Worm (Caenorhabditis elegans): ENCODE data around the gene cct-6.

Gene cct-6

DNA sequence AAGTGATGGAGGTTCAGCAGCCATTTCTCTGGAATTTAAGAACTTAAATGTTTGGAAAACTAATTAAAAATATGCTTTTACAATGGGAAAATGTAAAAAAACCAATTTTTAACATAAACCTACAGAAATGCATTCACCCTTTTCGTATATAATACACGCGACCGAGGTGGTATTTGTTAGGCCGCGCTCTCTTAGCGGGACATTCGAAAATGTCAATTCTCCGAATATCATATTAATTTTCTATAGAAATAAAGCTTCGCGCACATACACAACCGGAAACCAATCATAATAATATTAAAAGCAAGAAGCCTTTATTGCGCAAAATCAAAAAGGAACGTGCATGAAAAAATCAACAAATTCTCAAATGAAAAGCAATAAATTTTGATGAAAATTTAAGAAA, 2.2 kb downstream of the cct-6 start, which contains the start of gene ddx-23 (continued):
- TF ChIP-seq daf-19 (GFP tag; conservative IDR thresholded peaks at IDR 0.05) (0 out of 2 replicates have a peak, but pooled peaks have one; percentile 13), egl-27 (tag; optimal IDR thresholded peaks at IDR 0.05) (no peak), hif-1 (tag; optimal IDR thresholded peaks at IDR 0.05) (no peak), nhr-102 (tag; optimal IDR thresholded peaks at IDR 0.05) (peak; percentile 36), sdz-12 (GFP tag; optimal IDR thresholded peaks at IDR 0.05) (no peak), ces-1 (GFP tag; optimal IDR thresholded peaks at IDR 0.05) (no peak)

DNA sequence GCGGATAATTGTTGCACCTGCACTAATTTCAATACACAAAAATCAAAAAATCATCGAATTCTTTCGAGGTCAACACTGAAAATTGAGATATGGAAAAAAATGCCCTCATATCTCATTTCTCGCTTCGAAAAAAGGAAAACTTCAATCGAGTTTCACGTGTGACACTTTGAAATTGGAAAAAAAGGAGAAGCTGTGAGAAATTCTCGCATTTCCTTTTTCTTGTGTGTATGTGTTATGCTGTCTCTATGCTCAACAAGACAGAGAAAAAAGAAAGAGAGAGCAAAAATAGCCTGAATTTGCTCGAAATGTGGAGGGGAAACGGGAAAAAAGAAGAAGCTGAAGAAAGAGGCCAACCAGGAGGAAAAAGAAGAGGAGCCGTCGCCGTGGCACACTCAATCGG, 9.1 kb downstream of the cct-6 start:
- TF ChIP-seq ztf-7 (tag; optimal IDR thresholded peaks at IDR 0.05) (no peak), snpc-1.2 (GFP tag; IDR thresholded peaks at IDR 0.05) (no peak), dpl-1 (GFP tag; optimal IDR thresholded peaks at IDR 0.05) (no peak), hlh-11 (tag; optimal IDR thresholded peaks at IDR 0.05) (no peak), D1046.2 (GFP tag; IDR thresholded peaks at IDR 0.05) (no peak), snpc-4 (tag; optimal IDR thresholded peaks at IDR 0.05) (no peak), hlh-30 (tag; optimal IDR thresholded peaks at IDR 0.05; ENCODE audit: insufficient read depth) (peak; percentile 4), lir-3 (tag; optimal IDR thresholded peaks at IDR 0.05) (no peak), madf-9 (GFP tag; conservative IDR thresholded peaks at IDR 0.05) (no peak), ceh-28 (tag; optimal IDR thresholded peaks at IDR 0.05) (no peak), ceh-82 (tag; optimal IDR thresholded peaks at IDR 0.05) (no peak), skn-1 (tag; optimal IDR thresholded peaks at IDR 0.05) (no peak), egl-43 (GFP tag; IDR thresholded peaks at IDR 0.05) (no peak), ztf-11 (tag; optimal IDR thresholded peaks at IDR 0.05) (no peak), set-16 (GFP tag; IDR thresholded peaks at IDR 0.05) (peak; percentile 10; the same call in 1 of the 2 replicates), lin-29 (GFP tag; IDR thresholded peaks at IDR 0.05) (no peak), ZK337.2 (GFP tag; IDR thresholded peaks at IDR 0.05) (no peak), mdl-1 (tag; optimal IDR thresholded peaks at IDR 0.05) (peak in 1 of 2 experiments; percentile 20), Y75B8A.6 (GFP tag; IDR thresholded peaks at IDR 0.05) (no peak), fkh-10 (GFP tag; optimal IDR thresholded peaks at IDR 0.05) (peak; percentile 63), spr-3 (GFP tag; optimal IDR thresholded peaks at IDR 0.05) (no peak), daf-19 (GFP tag; conservative IDR thresholded peaks at IDR 0.05) (no peak), T20F7.1 (GFP tag; optimal IDR thresholded peaks at IDR 0.05) (no peak), daf-8 (GFP tag; IDR thresholded peaks at IDR 0.05) (no peak), daf-16 (GFP tag; optimal IDR thresholded peaks at IDR 0.05) (no peak), daf-16 (tag; optimal IDR thresholded peaks at IDR 0.05) (no peak), R02D3.7 (tag; optimal IDR thresholded peaks at IDR 0.05) (no peak), ceh-44 (GFP tag; IDR thresholded peaks at IDR 0.05) (no peak), lsy-2 (tag; optimal IDR thresholded peaks at IDR 0.05) (peak in 1 of 2 experiments; percentile 21), mxl-2 (GFP tag; conservative IDR thresholded peaks at IDR 0.05) (no peak), aha-1 (tag) (peak; percentile 7)

DNA sequence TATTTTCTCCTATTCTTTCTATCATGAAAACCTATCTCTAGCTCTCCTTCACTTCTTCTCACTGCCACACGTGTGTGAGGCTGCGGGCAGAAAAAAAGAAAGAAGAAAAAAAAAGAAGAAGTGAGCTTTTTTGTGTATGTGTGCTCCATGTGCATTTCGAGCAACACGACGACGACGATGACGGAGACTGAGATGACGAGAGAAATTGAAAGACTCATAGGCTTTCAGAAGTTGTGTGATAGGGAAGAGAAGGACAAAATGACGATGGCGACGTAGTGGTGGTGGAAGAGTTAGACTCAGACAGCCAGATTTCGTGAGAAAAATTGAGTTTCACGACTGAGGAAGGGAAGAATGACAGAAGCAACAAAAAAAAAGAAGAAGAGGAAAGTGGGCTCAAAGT, 10.0 kb downstream of the cct-6 start:
- TF ChIP-seq hif-1 (tag; optimal IDR thresholded peaks at IDR 0.05), result peak in 1 of 2 experiments; percentile 45
- peak; percentile 27 for TF ChIP-seq dpl-1 (GFP tag; optimal IDR thresholded peaks at IDR 0.05)
- TF ChIP-seq lsy-2 (tag; optimal IDR thresholded peaks at IDR 0.05), result peak; percentile 22 to 70
- no peak for TF ChIP-seq madf-5 (GFP tag; IDR thresholded peaks at IDR 0.05)
- peak; percentile 69 for TF ChIP-seq hlh-30 (tag; optimal IDR thresholded peaks at IDR 0.05; ENCODE audit: insufficient read depth)
- peak; percentile 74 for TF ChIP-seq ctbp-1 (GFP tag; IDR thresholded peaks at IDR 0.05)
- TF ChIP-seq nhr-111 (GFP tag; optimal IDR thresholded peaks at IDR 0.05), result no peak
- TF ChIP-seq sdz-12 (GFP tag; optimal IDR thresholded peaks at IDR 0.05), result no peak
- TF ChIP-seq F37D6.2 (tag; optimal IDR thresholded peaks at IDR 0.05), result peak; percentile 65
- TF ChIP-seq mep-1 (tag; optimal IDR thresholded peaks at IDR 0.05), result peak; percentile 70
- TF ChIP-seq hmg-1.1 (GFP tag; IDR thresholded peaks at IDR 0.05), result peak; percentile 76
- TF ChIP-seq nhr-11 (tag; optimal IDR thresholded peaks at IDR 0.05), result peak; percentile 5
- peak; percentile 86 for TF ChIP-seq rbr-2 (tag; optimal IDR thresholded peaks at IDR 0.05)
- TF ChIP-seq aha-1 (tag), result peak; percentile 88
- TF ChIP-seq Y5F2A.4 (GFP tag; optimal IDR thresholded peaks at IDR 0.05), result no peak
- TF ChIP-seq mdl-1 (tag; optimal IDR thresholded peaks at IDR 0.05), result peak; percentile 60 to 93
- TF ChIP-seq mxl-3 (GFP tag; optimal IDR thresholded peaks at IDR 0.05), result peak; percentile 42
- peak; percentile 30 for TF ChIP-seq mes-2 (tag; optimal IDR thresholded peaks at IDR 0.05; ENCODE audit: poor library complexity, severe bottlenecking)
- TF ChIP-seq unc-62 (GFP tag; optimal IDR thresholded peaks at IDR 0.05 in 1 of 2), result peak in 1 of 2 experiments; percentile 91
- no peak for TF ChIP-seq unc-62 (tag; optimal IDR thresholded peaks at IDR 0.05)
- TF ChIP-seq dve-1 (tag; optimal IDR thresholded peaks at IDR 0.05; ENCODE audit: insufficient read depth), result peak; percentile 11

Measured in whole organism, L4 larva.